Fruit fly (Drosophila melanogaster) whole organism, embryonic: ENCODE data around the gene CG6656.
A peak's percentile ranks its signal among the peaks of the same experiment; 100 is the strongest.

ENCODE experiments used
- Ada2b ChIP-seq: fragments of 200-800 bp; sonication (Bioruptor generic); IDR thresholded peaks from 2 replicates; pipeline ENCODE4 v1.3.6; 2022; ENCODE audit warnings: missing biosample characterization, missing genetic modification characterization
- B-H1 ChIP-seq: fragments of 200-800 bp; sonication (Bioruptor generic); IDR thresholded peaks from 3 replicates; pipeline ENCODE4 v1.3.6; 2022; ENCODE audit warnings: missing biosample characterization, missing genetic modification characterization
- CG11398 ChIP-seq: fragments of 200-800 bp; sonication (Bioruptor generic); optimal IDR thresholded peaks from 2 replicates; lab custom pipeline; 2016; ENCODE audit warnings: missing biosample characterization, missing genetic modification characterization
- CG11504 ChIP-seq: fragments of 200-800 bp; sonication (Bioruptor generic); optimal IDR thresholded peaks from 3 replicates; lab custom pipeline; 2019; ENCODE audit warnings: missing biosample characterization, mild to moderate bottlenecking, missing genetic modification characterization, moderate library complexity
- CG11696 ChIP-seq: fragments of 200-800 bp; sonication (Bioruptor generic); IDR thresholded peaks from 2 replicates; pipeline ENCODE4 v1.3.6; 2022; ENCODE audit warnings: missing biosample characterization, missing genetic modification characterization
- CG1233 ChIP-seq: fragments of 200-800 bp; sonication (Bioruptor generic); optimal IDR thresholded peaks from 4 replicates; lab custom pipeline; 2018; ENCODE audit warnings: missing biosample characterization, mild to moderate bottlenecking, missing genetic modification characterization
- CG13123 ChIP-seq: fragments of 200-800 bp; sonication (Bioruptor generic); optimal IDR thresholded peaks from 2 replicates; lab custom pipeline; 2016; ENCODE audit warnings: missing biosample characterization, missing genetic modification characterization
- CG13624 ChIP-seq: fragments of 200-800 bp; sonication (Bioruptor generic); optimal IDR thresholded peaks from 2 replicates; lab custom pipeline; 2016; ENCODE audit warnings: missing biosample characterization, missing genetic modification characterization
- CG15011 ChIP-seq: fragments of 200-800 bp; sonication (Bioruptor generic); optimal IDR thresholded peaks from 3 replicates; lab custom pipeline; 2018; ENCODE audit warnings: missing biosample characterization, mild to moderate bottlenecking, missing genetic modification characterization
- CG15073 ChIP-seq: fragments of 200-800 bp; sonication (Bioruptor generic); optimal IDR thresholded peaks from 2 replicates; lab custom pipeline; 2016; ENCODE audit warnings: missing biosample characterization, missing genetic modification characterization
- CG16863 ChIP-seq: fragments of 200-800 bp; sonication (Bioruptor generic); optimal IDR thresholded peaks from 3 replicates; lab custom pipeline; 2016; ENCODE audit warnings: missing biosample characterization, missing genetic modification characterization
- CG2889 ChIP-seq: fragments of 200-800 bp; sonication (Bioruptor generic); IDR thresholded peaks from 3 replicates; pipeline ENCODE4 v1.3.6; 2022; ENCODE audit warnings: missing biosample characterization, missing genetic modification characterization
- CG30020 ChIP-seq: fragments of 200-800 bp; optimal IDR thresholded peaks from 2 replicates; lab custom pipeline; 2019; ENCODE audit warnings: missing biosample characterization, mild to moderate bottlenecking, missing genetic modification characterization, moderate library complexity
- CG4328 ChIP-seq: fragments of 200-800 bp; sonication (Bioruptor generic); optimal IDR thresholded peaks from 3 replicates; lab custom pipeline; 2017; ENCODE audit warnings: missing biosample characterization, missing genetic modification reagents, missing genetic modification characterization
- CG6254 ChIP-seq: fragments of 200-800 bp; sonication (Bioruptor generic); optimal IDR thresholded peaks from 3 replicates; lab custom pipeline; 2017; ENCODE audit warnings: mild to moderate bottlenecking, missing biosample characterization, missing genetic modification reagents, missing genetic modification characterization
- CG6683 ChIP-seq: fragments of 200-800 bp; sonication (Bioruptor generic); optimal IDR thresholded peaks from 2 replicates; lab custom pipeline; 2017; ENCODE audit warnings: missing biosample characterization, mild to moderate bottlenecking, missing genetic modification characterization, missing genetic modification reagents
- CG6854 ChIP-seq: fragments of 200-800 bp; sonication (Bioruptor generic); optimal IDR thresholded peaks from 3 replicates; lab custom pipeline; 2017; ENCODE audit warnings: missing biosample characterization, mild to moderate bottlenecking, missing genetic modification characterization
- CG9609 ChIP-seq: fragments of 200-800 bp; sonication (Bioruptor generic); optimal IDR thresholded peaks from 3 replicates; lab custom pipeline; 2016; ENCODE audit warnings: missing biosample characterization, missing genetic modification characterization
- CTCF ChIP-seq: fragments of 200-800 bp; sonication (Bioruptor generic); optimal IDR thresholded peaks from 2 replicates; lab custom pipeline; 2017; ENCODE audit warnings: missing biosample characterization, mild to moderate bottlenecking, missing genetic modification characterization, moderate library complexity
- D19B ChIP-seq: fragments of 200-800 bp; sonication (Bioruptor generic); optimal IDR thresholded peaks from 2 replicates; lab custom pipeline; 2017; ENCODE audit warnings: missing biosample characterization, mild to moderate bottlenecking, missing genetic modification characterization
- Dbx ChIP-seq: fragments of 200-800 bp; sonication (Bioruptor generic); IDR thresholded peaks from 3 replicates; pipeline ENCODE4 v1.3.6; 2022; ENCODE audit warnings: missing biosample characterization, missing genetic modification characterization
- Dfd ChIP-seq, 2 experiments: fragments of >200 bp; optimal IDR thresholded peaks; 2 replicates each; lab custom pipeline; 2017; ENCODE audit warnings: missing biosample characterization in 2 of 2, missing genetic modification characterization in 2 of 2
- HLH4C ChIP-seq: fragments of 200-800 bp; sonication (Bioruptor generic); IDR thresholded peaks from 3 replicates; pipeline ENCODE4 v1.3.6; 2022; ENCODE audit warnings: missing biosample characterization, missing genetic modification characterization; ENCODE audit not compliant: partially characterized antibody
- HLHmδ ChIP-seq: fragments of 200-800 bp; sonication (Bioruptor generic); optimal IDR thresholded peaks from 2 replicates; lab custom pipeline; 2018; ENCODE audit warnings: missing biosample characterization, mild to moderate bottlenecking, missing genetic modification characterization, moderate library complexity
- Lhr ChIP-seq: fragments of 200-800 bp; sonication (Bioruptor generic); optimal IDR thresholded peaks from 3 replicates; lab custom pipeline; 2017; ENCODE audit warnings: mild to moderate bottlenecking, missing biosample characterization, missing genetic modification reagents, missing genetic modification characterization
- Max ChIP-seq: fragments of 200-800 bp; sonication (Bioruptor generic); optimal IDR thresholded peaks from 2 replicates; lab custom pipeline; 2016; ENCODE audit warnings: missing biosample characterization, mild to moderate bottlenecking, missing genetic modification characterization
- Med ChIP-seq: fragments of 200-800 bp; sonication (Bioruptor generic); peaks from one replicate; lab custom pipeline; 2016; ENCODE audit warnings: missing biosample characterization, missing genetic modification characterization, mild to moderate bottlenecking, inconsistent platforms, moderate library complexity
- Nf-YB ChIP-seq: fragments of 200-800 bp; sonication (Bioruptor generic); optimal IDR thresholded peaks from 3 replicates; lab custom pipeline; 2019; ENCODE audit warnings: missing biosample characterization, mild to moderate bottlenecking, missing genetic modification characterization, moderate library complexity
- Ravus ChIP-seq: fragments of 200-800 bp; sonication (Bioruptor generic); IDR thresholded peaks from 2 replicates; pipeline ENCODE4 v1.3.6; 2022; ENCODE audit warnings: missing biosample characterization, missing genetic modification characterization
- Six4 ChIP-seq: fragments of 200-800 bp; sonication (Bioruptor generic); optimal IDR thresholded peaks from 2 replicates; lab custom pipeline; 2016; ENCODE audit warnings: missing biosample characterization, missing genetic modification characterization
- Tbp ChIP-seq: fragments of >200 bp; optimal IDR thresholded peaks from 2 replicates; lab custom pipeline; 2018; ENCODE audit warnings: missing biosample characterization, missing genetic modification characterization
- Trl ChIP-seq, 3 experiments: fragments of >200 bp in 2 of 3; fragments of 200-800 bp in 1 of 3; sonication (Bioruptor generic) in 1 of 3; optimal IDR thresholded peaks; 2 replicates in 1 of 3; 3 replicates in 2 of 3; lab custom pipeline; 2016 to 2017; ENCODE audit warnings: missing biosample characterization in 1 of 3, missing genetic modification characterization in 1 of 3
- YL-1 ChIP-seq: fragments of 200-800 bp; sonication (Bioruptor generic); optimal IDR thresholded peaks from 3 replicates; lab custom pipeline; 2017; ENCODE audit warnings: missing biosample characterization, mild to moderate bottlenecking, missing genetic modification characterization
- bowl ChIP-seq: fragments of 200-800 bp; sonication (Bioruptor generic); IDR thresholded peaks from 2 replicates; pipeline ENCODE4 v1.3.6; 2022; ENCODE audit warnings: missing biosample characterization, missing genetic modification characterization
- dimm ChIP-seq: fragments of 200-800 bp; sonication (Bioruptor generic); IDR thresholded peaks from 2 replicates; pipeline ENCODE4 v1.3.6; 2022; ENCODE audit warnings: missing biosample characterization, missing genetic modification characterization
- dm ChIP-seq: fragments of 200-800 bp; sonication (Bioruptor generic); optimal IDR thresholded peaks from 3 replicates; lab custom pipeline; 2016; ENCODE audit warnings: missing biosample characterization, missing genetic modification characterization
- dpn ChIP-seq, 2 experiments: fragments of 200-800 bp; sonication (Bioruptor generic); optimal IDR thresholded peaks; 3 replicates each; lab custom pipeline; 2016; ENCODE audit warnings: missing biosample characterization in 2 of 2, missing genetic modification characterization in 2 of 2
- dysf ChIP-seq: fragments of 200-800 bp; sonication (Bioruptor generic); IDR thresholded peaks from 3 replicates; pipeline ENCODE4 v1.3.6; 2022; ENCODE audit warnings: missing biosample characterization, missing genetic modification characterization
- en ChIP-seq: fragments of 200-800 bp; sonication (Bioruptor generic); optimal IDR thresholded peaks from 2 replicates; lab custom pipeline; 2016; ENCODE audit warnings: missing biosample characterization, missing genetic modification characterization
- fu2 ChIP-seq: fragments of 200-800 bp; sonication (Bioruptor generic); optimal IDR thresholded peaks from 2 replicates; lab custom pipeline; 2016; ENCODE audit warnings: missing biosample characterization, missing genetic modification characterization
- hbn ChIP-seq: fragments of 200-800 bp; sonication (Bioruptor generic); IDR thresholded peaks from 2 replicates; pipeline ENCODE4 v1.3.6; 2022; ENCODE audit warnings: missing biosample characterization, missing genetic modification characterization; ENCODE audit not compliant: partially characterized antibody
- jing ChIP-seq: fragments of 200-800 bp; sonication (Bioruptor generic); optimal IDR thresholded peaks from 2 replicates; lab custom pipeline; 2018; ENCODE audit warnings: missing biosample characterization, mild to moderate bottlenecking, missing genetic modification characterization
- lola ChIP-seq, 3 experiments: fragments of >200 bp in 2 of 3; fragments of 200-800 bp in 1 of 3; sonication (Bioruptor generic) in 1 of 3; optimal IDR thresholded peaks; 2 replicates each; lab custom pipeline; 2017 to 2019; ENCODE audit warnings: missing biosample characterization in 3 of 3, missing genetic modification characterization in 3 of 3, mild to moderate bottlenecking in 1 of 3, moderate library complexity in 1 of 3
- mirr ChIP-seq: fragments of 200-800 bp; sonication (Bioruptor generic); optimal IDR thresholded peaks from 3 replicates; lab custom pipeline; 2018; ENCODE audit warnings: missing biosample characterization, mild to moderate bottlenecking, missing genetic modification characterization
- otp ChIP-seq: fragments of 200-800 bp; sonication (Bioruptor generic); IDR thresholded peaks from 3 replicates; pipeline ENCODE4, ENCODE4 v1.3.6; 2022; ENCODE audit warnings: missing biosample characterization, missing genetic modification characterization
- ranshi ChIP-seq: fragments of 200-800 bp; sonication (Bioruptor generic); IDR thresholded peaks from 2 replicates; pipeline ENCODE4 v1.3.6; 2022; ENCODE audit warnings: missing biosample characterization, missing genetic modification characterization
- row ChIP-seq: fragments of 200-800 bp; sonication (Bioruptor generic); IDR thresholded peaks from 3 replicates; pipeline ENCODE4 v1.3.6; 2022; ENCODE audit warnings: missing biosample characterization, missing genetic modification characterization
- sd ChIP-seq: fragments of 200-800 bp; sonication (Bioruptor generic); optimal IDR thresholded peaks from 3 replicates; lab custom pipeline; 2018; ENCODE audit warnings: missing biosample characterization, mild to moderate bottlenecking, missing genetic modification characterization, moderate library complexity
- seq ChIP-seq: fragments of 200-800 bp; sonication (Bioruptor generic); IDR thresholded peaks from 2 replicates; pipeline ENCODE4 v1.3.6; 2022; ENCODE audit warnings: missing biosample characterization, missing genetic modification characterization
- tin ChIP-seq: fragments of 200-800 bp; sonication (Bioruptor generic); optimal IDR thresholded peaks from 3 replicates; lab custom pipeline; 2016; ENCODE audit warnings: missing biosample characterization, missing genetic modification characterization
- tna ChIP-seq: fragments of 200-800 bp; sonication (Bioruptor generic); IDR thresholded peaks from 2 replicates; pipeline ENCODE4 v1.3.6; 2022; ENCODE audit warnings: missing biosample characterization, missing genetic modification characterization; ENCODE audit not compliant: partially characterized antibody
- trem ChIP-seq: fragments of 200-800 bp; optimal IDR thresholded peaks from 3 replicates; lab custom pipeline; 2019; ENCODE audit warnings: missing biosample characterization, mild to moderate bottlenecking, missing genetic modification characterization, moderate library complexity

The CG6656 gene

dm6 chr3R:21839636-21840035, 35.5 kb upstream of the CG6656 start (continued):
- TF ChIP-seq Ada2b (no peak), Tbp (GFP tag; lab: Kevin White, UChicago) (no peak), fu2 (GFP tag; lab: Kevin White, UChicago) (no peak), D19B (GFP tag; lab: Kevin White, UChicago) (no peak), B-H1 (GFP tag; lab: Robert Waterston, UW) (no peak), Trl (optimal IDR thresholded peaks at IDR 0.05; lab: Kevin White, UChicago) (no peak), Trl (GFP tag; optimal IDR thresholded peaks at IDR 0.05; lab: Kevin White, UChicago) (no peak), jing (GFP tag; lab: Kevin White, UChicago) (no peak), tin (no peak), ranshi (GFP tag; lab: Robert Waterston, UW) (no peak), CG11504 (tag; lab: Kevin White, UChicago) (peak; percentile 75), CG9609 (GFP tag; lab: Kevin White, UChicago) (no peak), hbn (no peak), Nf-YB (GFP tag; lab: Kevin White, UChicago) (no peak), tna (GFP tag; lab: Robert Waterston, UW) (no peak), row (GFP tag; lab: Robert Waterston, UW) (0 out of 3 replicates have a peak, but pooled peaks have one; percentile 15), trem (tag; lab: Kevin White, UChicago) (no peak), CG11696 (GFP tag; lab: Robert Waterston, UW) (no peak), Max (GFP tag; lab: Kevin White, UChicago) (no peak), Med (GFP tag; lab: Kevin White, UChicago) (no peak), CG15073 (GFP tag; lab: Kevin White, UChicago) (no peak), otp (GFP tag; lab: Robert Waterston, UW) (no peak), CG13123 (GFP tag; lab: Kevin White, UChicago) (no peak), sd (tag; lab: Kevin White, UChicago) (no peak), Six4 (no peak), CG11398 (GFP tag; lab: Kevin White, UChicago) (no peak), Dfd (GFP tag; optimal IDR thresholded peaks at IDR 0.05; lab: Kevin White, UChicago) (no peak), dysf (GFP tag; lab: Robert Waterston, UW) (no peak), CG4328 (GFP tag; lab: Kevin White, UChicago) (no peak), CG15011 (GFP tag; lab: Kevin White, UChicago) (no peak), HLH4C (GFP tag; lab: Robert Waterston, UW) (no peak), dimm (GFP tag; lab: Robert Waterston, UW) (no peak), CG6854 (GFP tag; lab: Kevin White, UChicago) (peak; percentile 33), YL-1 (no peak), Ravus (GFP tag; lab: Robert Waterston, UW) (no peak), CG6254 (GFP tag; lab: Kevin White, UChicago) (no peak), HLHmδ (no peak), en (GFP tag; lab: Kevin White, UChicago) (no peak), Lhr (no peak), mirr (GFP tag; lab: Kevin White, UChicago) (no peak), CG1233 (GFP tag; lab: Kevin White, UChicago) (peak; percentile 34), CG6683 (GFP tag; lab: Kevin White, UChicago) (no peak), bowl (GFP tag; lab: Robert Waterston, UW) (no peak), CG16863 (GFP tag; lab: Kevin White, UChicago) (no peak), CTCF (GFP tag; lab: Kevin White, UChicago) (no peak), CG30020 (tag; lab: Kevin White, UChicago) (no peak), lola (GFP tag; optimal IDR thresholded peaks at IDR 0.05; lab: Kevin White, UChicago) (peak in 1 of 3 experiments; percentile 31), CG2889 (GFP tag; lab: Robert Waterston, UW) (no peak), dpn (GFP tag; optimal IDR thresholded peaks at IDR 0.05; lab: Kevin White, UChicago) (no peak), Dbx (GFP tag; lab: Robert Waterston, UW) (no peak), CG13624 (GFP tag; lab: Kevin White, UChicago) (no peak), dm (no peak), seq (GFP tag; lab: Robert Waterston, UW) (no peak)
